Worm (Caenorhabditis elegans): ENCODE results near the gene ubc-13.

DNA sequence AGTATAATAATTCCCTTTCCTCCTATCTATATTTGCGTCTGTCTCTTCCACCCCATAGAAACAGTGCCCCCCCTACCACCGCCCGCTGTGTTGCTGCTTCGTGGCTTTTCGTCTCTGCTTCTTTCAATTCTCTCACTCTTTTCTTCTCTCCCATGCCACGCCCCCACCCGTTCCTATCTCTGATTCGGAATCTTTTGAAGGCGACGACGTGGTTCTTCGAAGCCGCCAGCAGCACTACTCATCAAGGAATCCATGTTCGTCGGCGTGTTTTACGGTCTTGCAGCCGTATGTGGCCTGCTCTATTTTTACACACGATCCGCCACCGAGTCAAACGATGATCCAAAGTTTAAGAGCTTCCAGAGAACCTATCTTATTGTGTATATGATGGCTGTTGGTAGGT, 5.7 kb upstream of the ubc-13 start, which contains the start of gene samt-1:
- TF ChIP-seq tab-1 (GFP tag; IDR thresholded peaks at IDR 0.05) (no peak), ztf-29 (GFP tag; IDR thresholded peaks at IDR 0.05) (no peak), T22C8.4 (GFP tag; IDR thresholded peaks at IDR 0.05) (no peak), flt-1 (GFP tag; IDR thresholded peaks at IDR 0.05) (no peak), klf-2 (GFP tag; conservative IDR thresholded peaks at IDR 0.05) (no peak), ztf-23 (GFP tag; IDR thresholded peaks at IDR 0.05) (no peak), cog-1 (tag; optimal IDR thresholded peaks at IDR 0.05) (no peak), ref-1 (GFP tag; conservative IDR thresholded peaks at IDR 0.05) (no peak), med-1 (GFP tag; optimal IDR thresholded peaks at IDR 0.05; ENCODE audit: insufficient read depth) (no peak)
